Fruit fly (Drosophila melanogaster) whole organism, embryonic: Measurements from ENCODE around the gene Hr4.

ENCODE experiments used
- C15 ChIP-seq: fragments of 200-800 bp; sonication (Bioruptor generic); IDR thresholded peaks from 3 replicates; pipeline ENCODE4 v1.3.6; 2022; ENCODE audit warnings: missing biosample characterization, missing genetic modification characterization
- CG10321 ChIP-seq: fragments of 200-800 bp; sonication (Bioruptor generic); IDR thresholded peaks from 2 replicates; pipeline ENCODE4 v1.3.6; 2022; ENCODE audit warnings: missing biosample characterization, missing genetic modification characterization
- E2f1 ChIP-seq: fragments of 200-800 bp; sonication (Bioruptor generic); IDR thresholded peaks from 2 replicates; pipeline ENCODE4 v1.3.6; 2022; ENCODE audit warnings: missing biosample characterization, missing genetic modification characterization
- Elba2 ChIP-seq: fragments of 200-800 bp; sonication (Bioruptor generic); optimal IDR thresholded peaks from 3 replicates; lab custom pipeline; 2016; ENCODE audit warnings: missing biosample characterization, missing genetic modification characterization
- insv ChIP-seq, 2 experiments: fragments of 200-800 bp; sonication (Bioruptor generic); optimal IDR thresholded peaks; 3 replicates each; lab custom pipeline; 2016 to 2018; ENCODE audit warnings: missing biosample characterization in 2 of 2, missing genetic modification characterization in 2 of 2

DNA sequence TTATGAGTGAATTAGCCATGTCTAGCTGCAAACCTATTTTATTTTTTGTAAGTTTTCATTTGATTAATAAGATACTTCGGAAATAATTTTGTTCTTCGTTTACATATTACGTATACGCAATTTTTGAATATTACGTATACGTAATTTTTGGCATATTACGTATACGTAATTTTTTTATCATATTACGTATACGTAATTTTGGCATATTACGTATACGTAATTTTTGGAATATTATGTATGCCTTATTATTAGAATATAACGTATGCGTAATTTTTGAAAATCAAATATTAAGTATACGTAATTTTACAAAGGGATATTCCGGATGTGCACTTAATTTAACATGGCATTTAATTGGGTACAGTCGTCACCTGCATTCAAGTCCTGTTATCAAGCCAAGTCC is 26.4 kb downstream of the Hr4 start:
- no peak for TF ChIP-seq insv (GFP tag; optimal IDR thresholded peaks at IDR 0.05; lab: Kevin White, UChicago)
- no peak for TF ChIP-seq CG10321 (GFP tag; lab: Robert Waterston, UW)
- no peak for TF ChIP-seq Elba2 (GFP tag; lab: Kevin White, UChicago)
- no peak for TF ChIP-seq C15
- TF ChIP-seq E2f1 (GFP tag; lab: Robert Waterston, UW) = no peak
